Fruit fly (Drosophila melanogaster) whole organism, embryonic: ENCODE results near the gene AANATL7.

Experiments used
- BEAF-32 ChIP-seq: fragments of 200-800 bp; sonication (Bioruptor generic); optimal IDR thresholded peaks from 3 replicates; lab custom pipeline; 2017; ENCODE audit warnings: missing biosample characterization, missing genetic modification characterization, mild to moderate bottlenecking, moderate library complexity, missing genetic modification reagents
- Bteb2 ChIP-seq: fragments of 200-800 bp; sonication (Bioruptor generic); optimal IDR thresholded peaks from 2 replicates; lab custom pipeline; 2016; ENCODE audit warnings: missing biosample characterization, missing genetic modification characterization
- CG12236 ChIP-seq: fragments of 200-800 bp; sonication (Bioruptor generic); optimal IDR thresholded peaks from 2 replicates; lab custom pipeline; 2016; ENCODE audit warnings: missing biosample characterization, missing genetic modification characterization
- CG13123 ChIP-seq: fragments of 200-800 bp; sonication (Bioruptor generic); optimal IDR thresholded peaks from 2 replicates; lab custom pipeline; 2016; ENCODE audit warnings: missing biosample characterization, missing genetic modification characterization
- CG14050 ChIP-seq: fragments of 200-800 bp; sonication (Bioruptor generic); IDR thresholded peaks from 3 replicates; pipeline ENCODE4 v1.3.6; 2022; ENCODE audit warnings: missing biosample characterization, missing genetic modification characterization
- CG15011 ChIP-seq: fragments of 200-800 bp; sonication (Bioruptor generic); optimal IDR thresholded peaks from 3 replicates; lab custom pipeline; 2018; ENCODE audit warnings: missing biosample characterization, mild to moderate bottlenecking, missing genetic modification characterization
- CG15601 ChIP-seq: fragments of 200-800 bp; sonication (Bioruptor generic); optimal IDR thresholded peaks from 3 replicates; lab custom pipeline; 2019; ENCODE audit warnings: missing biosample characterization, mild to moderate bottlenecking, missing genetic modification characterization, moderate library complexity
- CG18262 ChIP-seq: fragments of 200-800 bp; optimal IDR thresholded peaks from 3 replicates; lab custom pipeline; 2019; ENCODE audit warnings: missing biosample characterization, mild to moderate bottlenecking, missing genetic modification characterization, moderate library complexity
- CG2678 ChIP-seq: fragments of 200-800 bp; sonication (Bioruptor generic); optimal IDR thresholded peaks from 3 replicates; lab custom pipeline; 2019; ENCODE audit warnings: missing biosample characterization, mild to moderate bottlenecking, missing genetic modification characterization, moderate library complexity
- CG4730 ChIP-seq: fragments of 200-800 bp; sonication (Bioruptor generic); IDR thresholded peaks from 2 replicates; pipeline ENCODE4 v1.3.6; 2022; ENCODE audit warnings: missing biosample characterization, missing genetic modification characterization
- CG4820 ChIP-seq: fragments of 200-800 bp; sonication (Bioruptor generic); optimal IDR thresholded peaks from 3 replicates; lab custom pipeline; 2016; ENCODE audit warnings: missing biosample characterization, missing genetic modification characterization
- CG6765 ChIP-seq: fragments of 200-800 bp; sonication (Bioruptor generic); optimal IDR thresholded peaks from 3 replicates; lab custom pipeline; 2017; ENCODE audit warnings: missing biosample characterization, mild to moderate bottlenecking, missing genetic modification characterization
- CG7987 ChIP-seq: fragments of 200-800 bp; sonication (Bioruptor generic); optimal IDR thresholded peaks from 2 replicates; lab custom pipeline; 2018; ENCODE audit warnings: missing biosample characterization, mild to moderate bottlenecking, missing genetic modification characterization, moderate library complexity
- CG9797 ChIP-seq: fragments of 200-800 bp; sonication (Bioruptor generic); optimal IDR thresholded peaks from 3 replicates; lab custom pipeline; 2018; ENCODE audit warnings: missing biosample characterization, mild to moderate bottlenecking, missing genetic modification characterization
- Dp ChIP-seq: fragments of 200-800 bp; sonication (Bioruptor generic); optimal IDR thresholded peaks from 2 replicates; lab custom pipeline; 2018; ENCODE audit warnings: missing biosample characterization, mild to moderate bottlenecking, missing genetic modification characterization, moderate library complexity
- Ets65A ChIP-seq: fragments of 200-800 bp; sonication (Bioruptor generic); peaks from one replicate; lab custom pipeline; 2016; ENCODE audit warnings: missing biosample characterization, missing genetic modification characterization
- Fer2 ChIP-seq: fragments of 200-800 bp; sonication (Bioruptor generic); optimal IDR thresholded peaks from 2 replicates; lab custom pipeline; 2018; ENCODE audit warnings: missing biosample characterization, mild to moderate bottlenecking, missing genetic modification characterization, moderate library complexity
- HLH3B ChIP-seq: fragments of 200-800 bp; sonication (Bioruptor generic); IDR thresholded peaks from 2 replicates; pipeline ENCODE4 v1.3.6; 2022; ENCODE audit warnings: missing biosample characterization, missing genetic modification characterization
- Hr78 ChIP-seq, 2 experiments: fragments of 200-800 bp in 1 of 2; fragments of >200 bp in 1 of 2; sonication (Bioruptor generic) in 1 of 2; optimal IDR thresholded peaks; 2 replicates each; lab custom pipeline; 2017 to 2019; ENCODE audit warnings: missing biosample characterization in 2 of 2, missing genetic modification characterization in 2 of 2, mild to moderate bottlenecking in 1 of 2, moderate library complexity in 1 of 2
- Jarid2 ChIP-seq: fragments of 200-800 bp; sonication (Bioruptor generic); optimal IDR thresholded peaks from 3 replicates; lab custom pipeline; 2017; ENCODE audit warnings: mild to moderate bottlenecking, missing biosample characterization, missing genetic modification reagents, missing genetic modification characterization
- Kr ChIP-seq: fragments of 200-800 bp; sonication (Bioruptor generic); optimal IDR thresholded peaks from 2 replicates; lab custom pipeline; 2017; ENCODE audit warnings: missing biosample characterization, mild to moderate bottlenecking, missing genetic modification characterization
- Lhr ChIP-seq: fragments of 200-800 bp; sonication (Bioruptor generic); optimal IDR thresholded peaks from 3 replicates; lab custom pipeline; 2017; ENCODE audit warnings: mild to moderate bottlenecking, missing biosample characterization, missing genetic modification reagents, missing genetic modification characterization
- MESR4 ChIP-seq: fragments of 200-800 bp; sonication (Bioruptor generic); optimal IDR thresholded peaks from 2 replicates; lab custom pipeline; 2018; ENCODE audit warnings: missing biosample characterization, mild to moderate bottlenecking, missing genetic modification characterization, moderate library complexity
- NC2α ChIP-seq: fragments of 200-800 bp; sonication (Bioruptor generic); optimal IDR thresholded peaks from 2 replicates; lab custom pipeline; 2016; ENCODE audit warnings: missing biosample characterization, missing genetic modification characterization
- amos ChIP-seq: fragments of 200-800 bp; sonication (Bioruptor generic); IDR thresholded peaks from 2 replicates; pipeline ENCODE4 v1.3.6; 2022; ENCODE audit warnings: missing biosample characterization, missing genetic modification characterization; ENCODE audit not compliant: partially characterized antibody
- bowl ChIP-seq: fragments of 200-800 bp; sonication (Bioruptor generic); IDR thresholded peaks from 2 replicates; pipeline ENCODE4 v1.3.6; 2022; ENCODE audit warnings: missing biosample characterization, missing genetic modification characterization
- btn ChIP-seq: fragments of 200-800 bp; sonication (Bioruptor generic); optimal IDR thresholded peaks from 2 replicates; lab custom pipeline; 2016; ENCODE audit warnings: missing biosample characterization, missing genetic modification characterization
- dan ChIP-seq: fragments of 200-800 bp; sonication (Bioruptor generic); IDR thresholded peaks from 2 replicates; pipeline ENCODE4 v1.3.6; 2022; ENCODE audit warnings: missing biosample characterization, missing genetic modification characterization
- dati ChIP-seq: fragments of 200-800 bp; sonication (Bioruptor generic); IDR thresholded peaks from 2 replicates; pipeline ENCODE4 v1.3.6; 2022; ENCODE audit warnings: missing biosample characterization, missing genetic modification characterization
- emc ChIP-seq: fragments of 200-800 bp; sonication (Bioruptor generic); optimal IDR thresholded peaks from 2 replicates; lab custom pipeline; 2016; ENCODE audit warnings: missing biosample characterization, missing genetic modification characterization
- ems ChIP-seq: fragments of 200-800 bp; sonication (Bioruptor generic); optimal IDR thresholded peaks from 3 replicates; lab custom pipeline; 2016; ENCODE audit warnings: missing biosample characterization, missing genetic modification characterization
- gce ChIP-seq: fragments of 200-800 bp; sonication (Bioruptor generic); IDR thresholded peaks from 3 replicates; pipeline ENCODE4 v1.3.6; 2022; ENCODE audit warnings: missing biosample characterization, missing genetic modification characterization
- gfzf ChIP-seq: fragments of 200-800 bp; sonication (Bioruptor generic); optimal IDR thresholded peaks from 2 replicates; lab custom pipeline; 2016; ENCODE audit warnings: missing biosample characterization, mild to moderate bottlenecking, missing genetic modification characterization, moderate library complexity
- hb ChIP-seq: fragments of 200-800 bp; sonication (Bioruptor generic); IDR thresholded peaks from 3 replicates; pipeline ENCODE4 v1.3.6; 2022; ENCODE audit warnings: missing biosample characterization, missing genetic modification characterization; ENCODE audit not compliant: partially characterized antibody
- kah ChIP-seq: fragments of 200-800 bp; sonication (Bioruptor generic); optimal IDR thresholded peaks from 2 replicates; lab custom pipeline; 2018; ENCODE audit warnings: missing biosample characterization, mild to moderate bottlenecking, missing genetic modification characterization
- lmd ChIP-seq: fragments of 200-800 bp; sonication (Bioruptor generic); IDR thresholded peaks from 2 replicates; pipeline ENCODE4 v1.3.6; 2022; ENCODE audit warnings: missing biosample characterization, missing genetic modification characterization
- lov ChIP-seq, 2 experiments: fragments of 200-800 bp in 1 of 2; fragments of >200 bp in 1 of 2; sonication (Bioruptor generic) in 1 of 2; IDR thresholded peaks in 1 of 2; optimal IDR thresholded peaks in 1 of 2; 2 replicates in 1 of 2; 3 replicates in 1 of 2; pipeline versions ENCODE4 v1.3.6 to Lab custom; 2017 to 2022; ENCODE audit warnings: missing biosample characterization in 1 of 2, missing genetic modification characterization in 1 of 2
- odd ChIP-seq: fragments of 200-800 bp; sonication (Bioruptor generic); optimal IDR thresholded peaks from 2 replicates; lab custom pipeline; 2017; ENCODE audit warnings: missing biosample characterization, mild to moderate bottlenecking, missing genetic modification characterization
- psq ChIP-seq: fragments of 200-800 bp; sonication (Bioruptor generic); optimal IDR thresholded peaks from 2 replicates; lab custom pipeline; 2017; ENCODE audit warnings: missing biosample characterization, missing genetic modification characterization
- pzg ChIP-seq: fragments of 200-800 bp; sonication (Bioruptor generic); optimal IDR thresholded peaks from 3 replicates; lab custom pipeline; 2018; ENCODE audit warnings: missing biosample characterization, mild to moderate bottlenecking, missing genetic modification characterization, moderate library complexity
- vvl ChIP-seq: fragments of 200-800 bp; sonication (Bioruptor generic); IDR thresholded peaks from 2 replicates; pipeline ENCODE4 v1.3.6; 2022; ENCODE audit warnings: missing biosample characterization, missing genetic modification characterization
- wor ChIP-seq: fragments of 200-800 bp; sonication (Bioruptor generic); IDR thresholded peaks from 2 replicates; pipeline ENCODE4 v1.3.6; 2022; ENCODE audit warnings: missing biosample characterization, missing genetic modification characterization
- zen2 ChIP-seq: fragments of 200-800 bp; sonication (Bioruptor generic); IDR thresholded peaks from 3 replicates; pipeline ENCODE4 v1.3.6; 2022; ENCODE audit warnings: missing biosample characterization, missing genetic modification characterization; ENCODE audit not compliant: partially characterized antibody

The AANATL7 gene

dm6 chrX:2608470-2609157 lies 27.9 kb downstream of the AANATL7 start, which contains the start of gene Smyd3 (continued):
- TF ChIP-seq Hr78 (GFP tag; optimal IDR thresholded peaks at IDR 0.05; lab: Kevin White, UChicago) (no peak), bowl (peak; percentile 62; the same call in 1 of the 2 replicates), zen2 (no peak), hb (GFP tag; lab: Robert Waterston, UW) (no peak), CG4820 (peak; percentile 56), Ets65A (GFP tag; lab: Kevin White, UChicago) (peak; percentile 97), odd (GFP tag; lab: Kevin White, UChicago) (no peak), CG13123 (GFP tag; lab: Kevin White, UChicago) (peak; percentile 57), Bteb2 (peak; percentile 69), HLH3B (peak; percentile 84), lmd (GFP tag; lab: Robert Waterston, UW) (peak; percentile 82), dan (GFP tag; lab: Robert Waterston, UW) (no peak)

DNA sequence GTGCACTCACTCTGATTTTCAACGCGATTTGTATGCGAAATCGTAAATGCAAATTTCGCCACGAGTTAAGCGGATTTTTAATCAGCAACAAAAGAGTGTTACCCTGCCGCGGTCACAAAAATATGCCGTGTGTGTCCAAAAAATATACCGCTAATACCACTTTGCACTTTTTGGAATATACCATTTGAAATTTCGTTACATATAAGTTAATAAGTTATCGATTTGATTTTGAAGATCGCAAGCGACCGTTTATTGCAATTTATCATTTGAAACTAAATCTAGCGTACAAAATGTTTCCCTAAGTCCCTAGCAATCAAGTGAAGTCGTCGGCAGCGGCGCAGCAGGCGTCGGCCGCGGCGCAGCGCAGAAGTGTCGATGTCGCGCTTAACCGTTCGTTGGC lies 29.5 kb downstream of the AANATL7 start, which contains the start of gene eIF3g1:
eIF3g1 (minus strand) TSS at position 101 of the 400 bp plus-strand sequence.
- TF ChIP-seq MESR4 (GFP tag; lab: Kevin White, UChicago) (peak; percentile 85), Dp (GFP tag; lab: Kevin White, UChicago) (peak; percentile 27), gfzf (GFP tag; lab: Kevin White, UChicago) (peak; percentile 70), pzg (GFP tag; lab: Kevin White, UChicago) (peak; percentile 41), CG9797 (GFP tag; lab: Kevin White, UChicago) (peak; percentile 12)

DNA sequence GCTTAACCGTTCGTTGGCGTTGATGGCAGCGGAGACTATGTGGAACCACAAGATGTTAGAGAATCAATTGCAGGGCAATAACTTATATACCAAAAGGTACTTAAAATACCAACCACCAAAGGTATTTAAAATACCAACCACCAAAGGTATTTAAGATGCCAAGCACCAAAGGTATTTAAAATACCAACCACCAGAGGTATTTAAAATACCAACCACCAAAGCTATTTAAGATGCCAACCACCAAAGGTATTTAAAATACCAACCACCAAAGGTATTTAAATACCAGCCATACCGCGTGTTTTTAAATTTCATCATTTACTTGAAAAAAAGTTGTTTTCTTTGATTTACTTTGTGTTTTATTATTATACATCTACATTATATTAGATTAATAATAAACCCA lies 36.7 kb downstream of the AANATL7 start:
- peak; percentile 68 for TF ChIP-seq pzg (GFP tag; lab: Kevin White, UChicago)
- TF ChIP-seq CG9797 (GFP tag; lab: Kevin White, UChicago): peak; percentile 32
- peak; percentile 49 for TF ChIP-seq Lhr (GFP tag; lab: Kevin White, UChicago)
- TF ChIP-seq CG18262 (tag; lab: Kevin White, UChicago): no peak
- no peak for TF ChIP-seq lov (optimal IDR thresholded peaks at IDR 0.05; lab: Kevin White, UChicago)
- no peak for TF ChIP-seq lov (GFP tag; IDR thresholded peaks at IDR 0.05; lab: Robert Waterston, UW)
- TF ChIP-seq Dp (GFP tag; lab: Kevin White, UChicago): peak; percentile 77
- peak; percentile 5 for TF ChIP-seq BEAF-32 (GFP tag; lab: Kevin White, UChicago)
- TF ChIP-seq gfzf (GFP tag; lab: Kevin White, UChicago): peak; percentile 70

dm6 chrX:2619651-2620050 lies 38.9 kb downstream of the AANATL7 start, which contains the start of the genes Tsp3A and Seipin:
Gene Tsp3A, minus strand, starts transcription at chrX:2619738.
Gene Seipin, plus strand, starts transcription at chrX:2619799.
- TF ChIP-seq btn (GFP tag; lab: Kevin White, UChicago) (peak; percentile 58), CG4730 (GFP tag; lab: Robert Waterston, UW) (peak; percentile 77), NC2α (GFP tag; lab: Kevin White, UChicago) (no peak), CG15011 (GFP tag; lab: Kevin White, UChicago) (no peak), kah (peak; percentile 79), lmd (GFP tag; lab: Robert Waterston, UW) (peak; percentile 90), wor (peak; percentile 53), vvl (GFP tag; lab: Robert Waterston, UW) (peak; percentile 94), CG7987 (GFP tag; lab: Kevin White, UChicago) (peak; percentile 84), dati (GFP tag; lab: Robert Waterston, UW) (peak; percentile 79), Kr (no peak), emc (GFP tag; lab: Kevin White, UChicago) (peak; percentile 75), CG15601 (tag; lab: Kevin White, UChicago) (no peak), gce (GFP tag; lab: Robert Waterston, UW) (peak; percentile 81; the same call in 1 of the 3 replicates), CG2678 (tag; lab: Kevin White, UChicago) (peak; percentile 91), CG14050 (GFP tag; lab: Robert Waterston, UW) (peak; percentile 74), amos (GFP tag; lab: Robert Waterston, UW) (peak; percentile 29; the same call in 1 of the 2 replicates), Jarid2 (GFP tag; lab: Kevin White, UChicago) (no peak), ems (GFP tag; lab: Kevin White, UChicago) (peak; percentile 76), Fer2 (peak; percentile 65), CG12236 (GFP tag; lab: Kevin White, UChicago) (peak; percentile 12), CG6765 (GFP tag; lab: Kevin White, UChicago) (peak; percentile 84), psq (peak; percentile 4)
